Worm (Caenorhabditis elegans): ENCODE measurements around the gene fbxa-194.

fbxa-194 gene

ce11 chrV:19737458-19737857 lies 41.0 kb downstream of the fbxa-194 start, which contains the start of gene W04E12.7:
Gene W04E12.7, minus strand, starts transcription at chrV:19737558.
- TF ChIP-seq ztf-23 (GFP tag; IDR thresholded peaks at IDR 0.05): no peak
- no peak for TF ChIP-seq flt-1 (GFP tag; IDR thresholded peaks at IDR 0.05)
- no peak for TF ChIP-seq T22C8.4 (GFP tag; IDR thresholded peaks at IDR 0.05)
- no peak for TF ChIP-seq cog-1 (tag; optimal IDR thresholded peaks at IDR 0.05)
- no peak for TF ChIP-seq tab-1 (GFP tag; IDR thresholded peaks at IDR 0.05)

- TF ChIP-seq ztf-29 (GFP tag; IDR thresholded peaks at IDR 0.05) (no peak), ref-1 (GFP tag; conservative IDR thresholded peaks at IDR 0.05) (no peak), med-1 (GFP tag; optimal IDR thresholded peaks at IDR 0.05; ENCODE audit: insufficient read depth) (no peak), cog-1 (tag; optimal IDR thresholded peaks at IDR 0.05) (no peak), ztf-23 (GFP tag; IDR thresholded peaks at IDR 0.05) (no peak), flt-1 (GFP tag; IDR thresholded peaks at IDR 0.05) (no peak), tab-1 (GFP tag; IDR thresholded peaks at IDR 0.05) (no peak), T22C8.4 (GFP tag; IDR thresholded peaks at IDR 0.05) (no peak), klf-2 (GFP tag; conservative IDR thresholded peaks at IDR 0.05) (no peak)
Measured at ce11 chrV:19733728-19734127, 44.8 kb downstream of the fbxa-194 start.

ce11 chrV:19730280-19730679 lies 48.2 kb downstream of the fbxa-194 start, which contains the start of gene Y116F11A.1:
Gene Y116F11A.1, plus strand, starts transcription at chrV:19730580.
- TF ChIP-seq cog-1 (tag; optimal IDR thresholded peaks at IDR 0.05): no peak

ce11 chrV:19728731-19729130 lies 49.8 kb downstream of the fbxa-194 start, which contains the start of gene Y116F11A.3:
Gene Y116F11A.3, plus strand, starts transcription at chrV:19729031.
- TF ChIP-seq flt-1 (GFP tag; IDR thresholded peaks at IDR 0.05): no peak
- TF ChIP-seq cog-1 (tag; optimal IDR thresholded peaks at IDR 0.05): no peak
- no peak for TF ChIP-seq klf-2 (GFP tag; conservative IDR thresholded peaks at IDR 0.05)
- no peak for TF ChIP-seq ztf-29 (GFP tag; IDR thresholded peaks at IDR 0.05)
- no peak for TF ChIP-seq T22C8.4 (GFP tag; IDR thresholded peaks at IDR 0.05)
- TF ChIP-seq med-1 (GFP tag; optimal IDR thresholded peaks at IDR 0.05; ENCODE audit: insufficient read depth): no peak
- no peak for TF ChIP-seq tab-1 (GFP tag; IDR thresholded peaks at IDR 0.05)

- no peak for TF ChIP-seq ztf-29 (GFP tag; IDR thresholded peaks at IDR 0.05)
- TF ChIP-seq flt-1 (GFP tag; IDR thresholded peaks at IDR 0.05): no peak
- TF ChIP-seq tab-1 (GFP tag; IDR thresholded peaks at IDR 0.05): no peak
- TF ChIP-seq ztf-23 (GFP tag; IDR thresholded peaks at IDR 0.05): no peak
- no peak for TF ChIP-seq cog-1 (tag; optimal IDR thresholded peaks at IDR 0.05)
- no peak for TF ChIP-seq med-1 (GFP tag; optimal IDR thresholded peaks at IDR 0.05; ENCODE audit: insufficient read depth)
- no peak for TF ChIP-seq T22C8.4 (GFP tag; IDR thresholded peaks at IDR 0.05)
- no peak for TF ChIP-seq klf-2 (GFP tag; conservative IDR thresholded peaks at IDR 0.05)
- TF ChIP-seq ref-1 (GFP tag; conservative IDR thresholded peaks at IDR 0.05): no peak
Measured at ce11 chrV:19727990-19728389, 50.5 kb downstream of the fbxa-194 start.

Measured in whole organism, midembryonic.